Fruit fly (Drosophila melanogaster) whole organism, larva: ENCODE measurements around the gene CG43997.

Experiments
- noc ChIP-seq: fragments of 200-800 bp; sonication (Bioruptor generic); optimal IDR thresholded peaks from 3 replicates; lab custom pipeline; 2019; ENCODE audit warnings: missing biosample characterization, mild to moderate bottlenecking, missing genetic modification characterization, moderate library complexity

CG43997 gene

dm6 chrX:17023199-17023598, at the start of gene CG43997:
TSS of gene CG43997 (plus strand) at chrX:17023499.
- TF ChIP-seq noc (tag; lab: Kevin White, UChicago): no peak

DNA sequence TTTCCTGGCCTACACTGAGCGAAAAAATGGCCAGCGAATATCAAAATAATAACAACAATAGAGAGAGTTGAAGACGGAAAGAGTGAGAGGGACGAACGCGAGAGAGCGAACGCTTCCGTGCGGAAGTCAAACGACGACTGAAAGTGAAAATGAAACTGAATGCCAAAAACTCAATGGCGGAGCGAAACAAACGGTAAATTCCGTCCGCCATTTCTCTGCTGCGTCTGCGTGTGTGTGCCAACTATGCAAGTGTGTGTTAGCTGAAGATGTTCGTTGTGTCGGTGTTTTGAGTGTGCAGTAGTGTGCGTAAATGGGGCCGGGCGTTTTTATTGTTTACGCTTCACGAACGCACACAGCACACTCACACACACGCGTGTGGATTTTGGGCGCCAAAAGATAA, 36.4 kb upstream of the CG43997 start:
- no peak for TF ChIP-seq noc (tag; lab: Kevin White, UChicago)

- no peak for TF ChIP-seq noc (tag; lab: Kevin White, UChicago)
Observed at dm6 chrX:17021435-17021834, 1.9 kb upstream of the CG43997 start.

- TF ChIP-seq noc (tag; lab: Kevin White, UChicago): no peak
Observed at dm6 chrX:17022004-17022403, 1.3 kb upstream of the CG43997 start, which contains the start of gene CG43996. TSS of gene CG43996 (plus strand) at chrX:17022304.

dm6 chrX:17047730-17048577, 24.7 kb downstream of the CG43997 start:
- no peak for TF ChIP-seq noc (tag; lab: Kevin White, UChicago)

- no peak for TF ChIP-seq noc (tag; lab: Kevin White, UChicago)
Observed at dm6 chrX:17066632-17067031, 43.3 kb downstream of the CG43997 start, which contains the start of gene CG45002. TSS of gene CG45002 (minus strand) at chrX:17066732.

- TF ChIP-seq noc (tag; lab: Kevin White, UChicago): no peak
Observed at dm6 chrX:17068423-17068822, 45.1 kb downstream of the CG43997 start, which contains the start of gene CG43077. TSS of gene CG43077 (minus strand) at chrX:17068523.
